Worm (Caenorhabditis elegans) whole organism, L2 larva: Measurements from ENCODE around the gene T16G12.6.

Source experiments
- ama-1 ChIP-seq: fragments of 150-350 bp; optimal IDR thresholded peaks from 2 replicates; lab custom pipeline; 2018; ENCODE audit warnings: inconsistent platforms
- elt-1 ChIP-seq: fragments of 150-350 bp; optimal IDR thresholded peaks from 2 replicates; lab custom pipeline; 2014; ENCODE audit warnings: missing biosample characterization, missing genetic modification characterization
- elt-3 ChIP-seq: sonication (generic microtip); optimal IDR thresholded peaks from 2 replicates; lab custom pipeline; 2017; ENCODE audit warnings: missing biosample characterization, missing genetic modification characterization
- lin-13 ChIP-seq: fragments of 150-350 bp; optimal IDR thresholded peaks from 2 replicates; lab custom pipeline; 2014; ENCODE audit warnings: missing biosample characterization, missing genetic modification reagents, missing genetic modification characterization
- nhr-11 ChIP-seq: fragments of 150-350 bp; optimal IDR thresholded peaks from 2 replicates; lab custom pipeline; 2014; ENCODE audit warnings: missing biosample characterization, missing genetic modification characterization
- nhr-12 ChIP-seq: fragments of 150-350 bp; optimal IDR thresholded peaks from 2 replicates; lab custom pipeline; 2014; ENCODE audit warnings: missing biosample characterization, missing genetic modification characterization
- nhr-237 ChIP-seq: fragments of 150-350 bp; optimal IDR thresholded peaks from 2 replicates; lab custom pipeline; 2014; ENCODE audit warnings: missing biosample characterization, missing genetic modification characterization
- unc-39 ChIP-seq: fragments of 150-350 bp; optimal IDR thresholded peaks from 2 replicates; lab custom pipeline; 2014; ENCODE audit warnings: missing biosample characterization, missing genetic modification characterization

DNA sequence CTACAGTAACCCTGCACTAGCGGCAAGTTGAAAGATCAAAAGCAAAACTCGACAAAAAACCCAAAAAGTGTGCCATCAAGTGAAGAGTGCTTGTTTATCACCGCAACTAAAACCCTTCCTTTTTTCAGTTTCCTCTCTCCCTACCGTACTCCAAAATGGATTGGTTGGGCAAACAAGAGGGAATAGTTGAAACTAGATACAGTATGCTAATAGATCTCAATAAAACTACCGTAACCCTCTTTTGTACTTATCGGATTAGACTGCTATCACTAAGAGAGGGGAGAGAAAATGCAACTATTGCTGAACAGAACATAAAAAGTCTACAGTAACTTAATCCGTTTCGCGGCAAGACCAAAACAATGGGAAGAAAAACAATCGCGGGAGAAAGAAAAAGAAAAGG is 26.0 kb downstream of the T16G12.6 start:
- TF ChIP-seq elt-1 (no peak), lin-13 (no peak), elt-3 (tag; lab: Kevin White, UChicago) (no peak), nhr-237 (tag; lab: Kevin White, UChicago) (no peak), nhr-11 (tag; lab: Kevin White, UChicago) (no peak), nhr-12 (tag; lab: Kevin White, UChicago) (no peak), unc-39 (tag; lab: Kevin White, UChicago) (no peak), ama-1 (lab: Kevin White, UChicago) (no peak)
